Worm (Caenorhabditis elegans) whole organism, midembryonic: ENCODE results near the gene F58A3.4.
A peak's percentile ranks its signal among the peaks of the same experiment; 100 is the strongest.

Source experiments
- T22C8.4 ChIP-seq: fragments of 200-800 bp; sonication (Bioruptor generic); IDR thresholded peaks from 2 replicates; pipeline ENCODE4 v1.3.6; 2022; ENCODE audit warnings: missing genetic modification characterization, missing compliant biosample characterization
- cog-1 ChIP-seq: sonication (generic microtip); optimal IDR thresholded peaks from 2 replicates; lab custom pipeline; 2016; ENCODE audit warnings: missing genetic modification characterization, missing compliant biosample characterization
- flt-1 ChIP-seq: fragments of 200-800 bp; sonication (Bioruptor generic); IDR thresholded peaks from 2 replicates; pipeline ENCODE4 v1.3.6; 2022; ENCODE audit warnings: missing genetic modification characterization, missing compliant biosample characterization
- klf-2 ChIP-seq: fragments of 200-800 bp; sonication (Bioruptor generic); conservative IDR thresholded peaks from 2 replicates; pipeline ENCODE4 v1.3.6; 2022; ENCODE audit warnings: missing genetic modification reagents, missing genetic modification characterization, missing compliant biosample characterization
- med-1 ChIP-seq: sonication (generic microtip); optimal IDR thresholded peaks from 2 replicates; lab custom pipeline; 2017; ENCODE audit warnings: missing genetic modification characterization, mild to moderate bottlenecking, missing compliant biosample characterization, antibody characterized with exemption, missing genetic modification reagents; ENCODE audit not compliant: insufficient read depth
- ref-1 ChIP-seq: fragments of 200-800 bp; sonication (Bioruptor generic); conservative IDR thresholded peaks from 2 replicates; pipeline ENCODE4 v1.3.6; 2022; ENCODE audit warnings: missing genetic modification reagents, missing genetic modification characterization, missing compliant biosample characterization
- tab-1 ChIP-seq: fragments of 200-800 bp; sonication (Bioruptor generic); IDR thresholded peaks from 2 replicates; pipeline ENCODE4 v1.3.6; 2022; ENCODE audit warnings: missing genetic modification characterization, missing compliant biosample characterization
- ztf-23 ChIP-seq: fragments of 200-800 bp; sonication (Bioruptor generic); IDR thresholded peaks from 2 replicates; pipeline ENCODE4 v1.3.6; 2022; ENCODE audit warnings: missing genetic modification reagents, missing genetic modification characterization, missing compliant biosample characterization
- ztf-29 ChIP-seq: fragments of 200-800 bp; sonication (Bioruptor generic); IDR thresholded peaks from 2 replicates; pipeline ENCODE4 v1.3.6; 2022; ENCODE audit warnings: missing genetic modification reagents, missing genetic modification characterization, missing compliant biosample characterization

Gene F58A3.4

ce11 chrX:10967698-10968097 is 42.8 kb downstream of the F58A3.4 start, which contains the start of gene K09C8.9:
K09C8.9 (minus strand) TSS chrX:10967798.
- TF ChIP-seq T22C8.4 (GFP tag; lab: Robert Waterston, UW) (no peak), flt-1 (no peak), med-1 (no peak), tab-1 (GFP tag; lab: Robert Waterston, UW) (no peak), ztf-23 (GFP tag; lab: Robert Waterston, UW) (no peak), cog-1 (no peak)

ce11 chrX:10966251-10966650 is 44.2 kb downstream of the F58A3.4 start, which contains the start of gene lge-1:
lge-1 (plus strand) TSS chrX:10966551.
- TF ChIP-seq ztf-23 (GFP tag; lab: Robert Waterston, UW) = no peak
- TF ChIP-seq med-1 = no peak
- no peak for TF ChIP-seq ref-1
- no peak for TF ChIP-seq ztf-29
- no peak for TF ChIP-seq flt-1
- no peak for TF ChIP-seq T22C8.4 (GFP tag; lab: Robert Waterston, UW)
- TF ChIP-seq klf-2 = no peak
- TF ChIP-seq cog-1 = no peak
- no peak for TF ChIP-seq tab-1 (GFP tag; lab: Robert Waterston, UW)

- TF ChIP-seq klf-2 (no peak), ztf-23 (GFP tag; lab: Robert Waterston, UW) (no peak), T22C8.4 (GFP tag; lab: Robert Waterston, UW) (no peak)
Observed at ce11 chrX:10965508-10965907, 45.0 kb downstream of the F58A3.4 start.

- TF ChIP-seq cog-1 (peak; percentile 79), T22C8.4 (GFP tag; lab: Robert Waterston, UW) (peak; percentile 90), ztf-29 (peak; percentile 82), flt-1 (peak; percentile 95), tab-1 (GFP tag; lab: Robert Waterston, UW) (peak; percentile 90), med-1 (no peak), klf-2 (peak; percentile 87), ztf-23 (GFP tag; lab: Robert Waterston, UW) (peak; percentile 95), ref-1 (peak; percentile 75)
Observed at ce11 chrX:10963453-10964046, 46.9 kb downstream of the F58A3.4 start, which contains the start of gene nas-10. nas-10 (minus strand) TSS chrX:10963503.

- no peak for TF ChIP-seq cog-1
- no peak for TF ChIP-seq ztf-29
- TF ChIP-seq ztf-23 (GFP tag; lab: Robert Waterston, UW) = no peak
- TF ChIP-seq T22C8.4 (GFP tag; lab: Robert Waterston, UW) = no peak
- no peak for TF ChIP-seq klf-2
- no peak for TF ChIP-seq med-1
- no peak for TF ChIP-seq ref-1
- no peak for TF ChIP-seq tab-1 (GFP tag; lab: Robert Waterston, UW)
- TF ChIP-seq flt-1 = no peak
Observed at ce11 chrX:10961724-10962123, 48.7 kb downstream of the F58A3.4 start.
